Worm (Caenorhabditis elegans) whole organism, L1 larva: ENCODE data around the gene arrd-16.

Source experiments
- efl-1 ChIP-seq, 4 experiments: fragments of 150-350 bp; optimal IDR thresholded peaks in 3 of 4; peaks in 1 of 4; 1 replicate in 1 of 4; 2 replicates in 3 of 4; lab custom pipeline; 2014; ENCODE audit warnings: missing biosample characterization in 2 of 4, missing genetic modification characterization in 2 of 4, missing genetic modification reagents in 2 of 4
- elt-3 ChIP-seq, 6 experiments: fragments of 150-350 bp in 1 of 6; sonication (generic microtip); optimal IDR thresholded peaks; 2 replicates each; lab custom pipeline; 2017 to 2018; ENCODE audit warnings: missing biosample characterization in 6 of 6, missing genetic modification characterization in 6 of 6, inconsistent platforms in 1 of 6
- fkh-4 ChIP-seq: sonication (generic microtip); optimal IDR thresholded peaks from 2 replicates; lab custom pipeline; 2016; ENCODE audit warnings: missing compliant biosample characterization, missing genetic modification characterization, borderline replicate concordance
- lsy-2 ChIP-seq, 2 experiments: fragments of 150-350 bp; optimal IDR thresholded peaks; 2 replicates each; lab custom pipeline; 2014; ENCODE audit warnings: missing biosample characterization in 2 of 2, missing genetic modification characterization in 2 of 2
- mdl-1 ChIP-seq, 2 experiments: fragments of 150-350 bp; optimal IDR thresholded peaks; 2 replicates each; lab custom pipeline; 2014 to 2017; ENCODE audit warnings: missing biosample characterization in 2 of 2, missing genetic modification characterization in 2 of 2, inconsistent platforms in 1 of 2
- nhr-11 ChIP-seq: fragments of 150-350 bp; optimal IDR thresholded peaks from 2 replicates; lab custom pipeline; 2014; ENCODE audit warnings: missing biosample characterization, missing genetic modification characterization
- nhr-12 ChIP-seq: sonication (generic microtip); optimal IDR thresholded peaks from 2 replicates; lab custom pipeline; 2017; ENCODE audit warnings: missing biosample characterization, missing genetic modification characterization
- nhr-77 ChIP-seq: fragments of 150-350 bp; optimal IDR thresholded peaks from 2 replicates; lab custom pipeline; 2014; ENCODE audit warnings: missing biosample characterization, missing genetic modification characterization
- pag-3 ChIP-seq: sonication (generic microtip); optimal IDR thresholded peaks from 2 replicates; lab custom pipeline; 2017; ENCODE audit warnings: missing genetic modification characterization, mild to moderate bottlenecking, missing compliant biosample characterization, antibody characterized with exemption, borderline replicate concordance; ENCODE audit not compliant: insufficient read depth
- pqm-1 ChIP-seq: sonication (generic microtip); optimal IDR thresholded peaks from 3 replicates; lab custom pipeline; 2017; ENCODE audit warnings: missing biosample characterization, missing genetic modification characterization
- skn-1 ChIP-seq: fragments of 150-350 bp; optimal IDR thresholded peaks from 2 replicates; lab custom pipeline; 2014; ENCODE audit warnings: missing biosample characterization, missing genetic modification characterization
- sox-4 ChIP-seq: sonication (generic microtip); optimal IDR thresholded peaks from 2 replicates; lab custom pipeline; 2016; ENCODE audit warnings: missing genetic modification characterization, missing compliant biosample characterization
- swsn-7 ChIP-seq: sonication (generic microtip); optimal IDR thresholded peaks from 2 replicates; lab custom pipeline; 2016; ENCODE audit warnings: missing genetic modification characterization, missing compliant biosample characterization

- no peak for TF ChIP-seq fkh-4 (tag; lab: Kevin White, UChicago)
- TF ChIP-seq mdl-1 (tag; optimal IDR thresholded peaks at IDR 0.05; lab: Kevin White, UChicago), result no peak
- TF ChIP-seq lsy-2 (tag; optimal IDR thresholded peaks at IDR 0.05; lab: Kevin White, UChicago), result no peak
- no peak for TF ChIP-seq swsn-7 (tag; lab: Kevin White, UChicago)
- no peak for TF ChIP-seq efl-1 (optimal IDR thresholded peaks at IDR 0.05; lab: Kevin White, UChicago)
- no peak for TF ChIP-seq efl-1 (GFP tag; optimal IDR thresholded peaks at IDR 0.05 in 1 of 2; lab: Kevin White, UChicago)
- no peak for TF ChIP-seq pag-3 (tag; lab: Kevin White, UChicago)
- TF ChIP-seq pqm-1 (tag; lab: Kevin White, UChicago), result no peak
- TF ChIP-seq nhr-11, result no peak
- TF ChIP-seq sox-4 (tag; lab: Kevin White, UChicago), result no peak
- no peak for TF ChIP-seq nhr-12 (tag; lab: Kevin White, UChicago)
- TF ChIP-seq elt-3 (tag; optimal IDR thresholded peaks at IDR 0.05; lab: Kevin White, UChicago), result no peak
- no peak for TF ChIP-seq skn-1 (tag; lab: Kevin White, UChicago)
- TF ChIP-seq nhr-77, result no peak
These were observed 47.5 kb upstream of the arrd-16 start for ce11 chrIII:12437020-12437419.
